Fruit fly (Drosophila melanogaster) whole organism: ENCODE results near the gene Gr98d.

Source experiments
- CG8478 ChIP-seq: fragments of >200 bp; optimal IDR thresholded peaks from 2 replicates; lab custom pipeline; 2018; ENCODE audit warnings: inconsistent platforms
- Dll ChIP-seq: fragments of >200 bp; optimal IDR thresholded peaks from 2 replicates; lab custom pipeline; 2017
- EcR ChIP-seq, 2 experiments: fragments of >200 bp; optimal IDR thresholded peaks; 2 replicates each; lab custom pipeline; 2017; ENCODE audit warnings: missing biosample characterization in 2 of 2, missing genetic modification characterization in 2 of 2, missing genetic modification reagents in 2 of 2
- pan ChIP-seq: fragments of >200 bp; optimal IDR thresholded peaks from 2 replicates; lab custom pipeline; 2017
- psq ChIP-seq: fragments of >200 bp; optimal IDR thresholded peaks from 2 replicates; lab custom pipeline; 2017
- usp ChIP-seq: fragments of >200 bp; optimal IDR thresholded peaks from 2 replicates; lab custom pipeline; 2017; ENCODE audit warnings: missing biosample characterization, missing genetic modification characterization, mixed read lengths

Gene Gr98d

dm6 chr3R:27553921-27554320, 8.1 kb downstream of the Gr98d start:
- TF ChIP-seq psq (lab: Kevin White, UChicago) (no peak), EcR (GFP tag; optimal IDR thresholded peaks at IDR 0.05; lab: Kevin White, UChicago) (no peak)

DNA sequence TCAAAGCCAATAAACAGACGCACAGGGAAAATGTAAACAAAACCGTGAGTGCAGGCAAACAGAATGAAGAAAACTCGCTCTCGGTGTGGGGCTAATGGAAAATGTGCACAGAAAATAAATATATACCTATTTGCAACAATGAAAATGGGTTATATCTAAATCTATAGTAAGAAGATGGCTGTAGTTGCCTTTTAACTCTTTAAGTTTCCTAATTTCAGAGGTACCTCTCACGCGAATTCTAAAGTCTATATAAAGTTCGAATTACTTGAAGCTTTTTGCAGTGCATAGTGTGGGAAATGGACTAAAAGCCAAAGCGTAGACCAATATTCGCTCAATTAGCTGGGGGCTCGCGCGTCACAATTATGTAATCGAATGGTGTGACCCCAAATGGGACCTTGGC, 9.1 kb downstream of the Gr98d start:
- TF ChIP-seq CG8478 (no peak), pan (no peak), Dll (no peak), EcR (GFP tag; optimal IDR thresholded peaks at IDR 0.05; lab: Kevin White, UChicago) (no peak), psq (lab: Kevin White, UChicago) (no peak), usp (no peak)

- TF ChIP-seq Dll (no peak), pan (no peak), psq (lab: Kevin White, UChicago) (no peak), CG8478 (no peak), EcR (GFP tag; optimal IDR thresholded peaks at IDR 0.05; lab: Kevin White, UChicago) (no peak), usp (no peak)
These were observed 10.0 kb downstream of the Gr98d start for dm6 chr3R:27555853-27556252.

- TF ChIP-seq Dll (no peak), EcR (GFP tag; optimal IDR thresholded peaks at IDR 0.05; lab: Kevin White, UChicago) (no peak), pan (no peak), usp (no peak), CG8478 (no peak), psq (lab: Kevin White, UChicago) (no peak)
These were observed 10.6 kb downstream of the Gr98d start for dm6 chr3R:27556466-27556865.

dm6 chr3R:27556972-27557371, 11.1 kb downstream of the Gr98d start:
- TF ChIP-seq EcR (GFP tag; optimal IDR thresholded peaks at IDR 0.05; lab: Kevin White, UChicago) (no peak), Dll (no peak), psq (lab: Kevin White, UChicago) (no peak), CG8478 (no peak), usp (no peak), pan (no peak)

- TF ChIP-seq CG8478 (no peak), EcR (GFP tag; optimal IDR thresholded peaks at IDR 0.05; lab: Kevin White, UChicago) (no peak), Dll (no peak), usp (no peak), psq (lab: Kevin White, UChicago) (no peak), pan (no peak)
These were observed 12.3 kb downstream of the Gr98d start for dm6 chr3R:27557970-27558659.

- TF ChIP-seq pan (no peak), usp (no peak), Dll (no peak), EcR (GFP tag; optimal IDR thresholded peaks at IDR 0.05; lab: Kevin White, UChicago) (no peak), CG8478 (no peak), psq (lab: Kevin White, UChicago) (no peak)
These were observed 12.9 kb downstream of the Gr98d start, which contains the start of gene Klp98A for dm6 chr3R:27558660-27559319. TSS of gene Klp98A (minus strand) at chr3R:27559145.

dm6 chr3R:27561114-27561513, 15.3 kb downstream of the Gr98d start, which contains the start of gene CG5646:
TSS of gene CG5646 (minus strand) at chr3R:27561319.
- TF ChIP-seq CG8478: no peak
- no peak for TF ChIP-seq usp
- TF ChIP-seq EcR (GFP tag; optimal IDR thresholded peaks at IDR 0.05; lab: Kevin White, UChicago): no peak
- TF ChIP-seq psq (lab: Kevin White, UChicago): no peak
- no peak for TF ChIP-seq Dll
- no peak for TF ChIP-seq pan

DNA sequence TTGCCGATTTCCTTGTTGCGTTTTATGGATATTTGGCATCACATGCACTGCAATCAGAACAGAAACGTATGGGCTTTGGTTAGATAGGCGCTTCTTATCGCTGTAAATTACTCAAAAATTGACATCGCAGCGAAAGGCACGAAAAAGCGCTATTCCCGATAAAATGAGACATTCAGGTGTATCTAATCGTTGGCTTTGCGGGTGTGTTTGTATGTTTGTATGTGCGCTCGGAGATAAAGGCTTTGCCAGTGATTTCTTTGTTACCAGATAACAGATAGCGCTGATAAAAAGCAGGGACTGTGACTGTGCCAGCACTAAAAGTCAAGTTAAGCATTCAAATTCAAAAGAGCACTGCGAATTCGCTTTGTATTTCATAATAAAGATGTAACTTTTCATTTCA, 22.7 kb downstream of the Gr98d start:
- TF ChIP-seq pan (no peak), EcR (GFP tag; optimal IDR thresholded peaks at IDR 0.05; lab: Kevin White, UChicago) (no peak), CG8478 (no peak), psq (lab: Kevin White, UChicago) (no peak), Dll (no peak), usp (no peak)

DNA sequence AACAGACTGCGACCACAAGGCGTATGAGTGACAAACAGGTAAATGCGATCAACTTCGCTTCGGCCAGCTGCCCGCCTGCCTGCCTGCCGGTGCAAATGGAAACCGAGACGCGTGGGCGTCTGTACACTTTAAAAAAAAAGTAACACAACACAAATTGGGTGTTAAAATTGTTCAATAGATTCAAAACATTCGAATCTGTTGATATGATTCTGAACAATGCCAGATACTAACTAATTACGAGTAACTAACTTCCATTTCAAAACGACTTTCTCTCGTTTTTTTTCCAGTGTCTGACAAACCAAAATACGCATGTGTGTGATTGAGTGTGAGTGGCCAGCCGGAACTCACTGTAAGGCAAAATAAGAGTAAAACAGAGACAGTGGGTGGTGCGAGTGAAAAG, 23.9 kb downstream of the Gr98d start:
- TF ChIP-seq pan (no peak), usp (no peak), Dll (no peak), psq (lab: Kevin White, UChicago) (no peak), CG8478 (no peak), EcR (GFP tag; optimal IDR thresholded peaks at IDR 0.05; lab: Kevin White, UChicago) (no peak)

DNA sequence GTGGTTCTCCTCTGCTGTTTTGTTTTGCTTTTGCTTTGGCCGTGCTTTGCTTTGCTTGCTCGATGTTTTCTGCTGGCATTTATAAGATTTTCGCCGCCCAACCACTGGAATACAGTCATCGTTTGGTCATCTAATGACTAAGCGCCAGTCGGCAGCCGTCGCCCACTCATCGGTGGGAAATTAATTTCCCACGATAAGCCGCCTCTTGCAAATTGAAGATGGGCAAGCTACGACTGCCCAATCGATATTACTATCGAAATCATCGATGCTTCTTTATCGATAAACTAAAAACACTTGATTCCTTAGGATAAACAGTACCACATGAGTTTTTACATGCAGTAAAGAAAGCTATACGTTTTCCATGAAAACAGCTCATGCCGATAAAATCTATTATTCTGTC, 24.8 kb downstream of the Gr98d start:
- TF ChIP-seq pan: no peak
- no peak for TF ChIP-seq EcR (GFP tag; optimal IDR thresholded peaks at IDR 0.05; lab: Kevin White, UChicago)
- TF ChIP-seq psq (lab: Kevin White, UChicago): no peak
- no peak for TF ChIP-seq usp
- TF ChIP-seq Dll: no peak
- TF ChIP-seq CG8478: no peak

DNA sequence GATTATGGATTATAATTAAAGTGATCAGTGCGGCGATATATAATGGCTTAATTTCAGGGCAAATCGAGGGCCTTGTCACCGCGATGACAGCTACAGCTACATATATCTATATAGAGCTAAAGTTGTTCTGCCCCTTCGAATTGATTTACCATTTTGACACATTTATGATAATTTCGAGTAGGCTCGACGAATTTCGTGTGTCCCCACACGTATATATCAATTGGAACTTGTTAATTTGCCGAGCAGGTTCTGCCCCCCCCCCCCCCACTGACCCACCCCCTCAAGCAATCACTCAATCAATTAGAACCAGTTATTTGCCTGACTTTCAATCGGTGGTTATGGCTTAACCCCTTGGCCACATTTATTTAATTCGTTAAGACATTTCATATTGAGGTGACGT, 33.6 kb downstream of the Gr98d start:
- TF ChIP-seq pan (no peak), EcR (GFP tag; optimal IDR thresholded peaks at IDR 0.05; lab: Kevin White, UChicago) (no peak), usp (no peak), Dll (no peak), psq (lab: Kevin White, UChicago) (no peak), CG8478 (no peak)

DNA sequence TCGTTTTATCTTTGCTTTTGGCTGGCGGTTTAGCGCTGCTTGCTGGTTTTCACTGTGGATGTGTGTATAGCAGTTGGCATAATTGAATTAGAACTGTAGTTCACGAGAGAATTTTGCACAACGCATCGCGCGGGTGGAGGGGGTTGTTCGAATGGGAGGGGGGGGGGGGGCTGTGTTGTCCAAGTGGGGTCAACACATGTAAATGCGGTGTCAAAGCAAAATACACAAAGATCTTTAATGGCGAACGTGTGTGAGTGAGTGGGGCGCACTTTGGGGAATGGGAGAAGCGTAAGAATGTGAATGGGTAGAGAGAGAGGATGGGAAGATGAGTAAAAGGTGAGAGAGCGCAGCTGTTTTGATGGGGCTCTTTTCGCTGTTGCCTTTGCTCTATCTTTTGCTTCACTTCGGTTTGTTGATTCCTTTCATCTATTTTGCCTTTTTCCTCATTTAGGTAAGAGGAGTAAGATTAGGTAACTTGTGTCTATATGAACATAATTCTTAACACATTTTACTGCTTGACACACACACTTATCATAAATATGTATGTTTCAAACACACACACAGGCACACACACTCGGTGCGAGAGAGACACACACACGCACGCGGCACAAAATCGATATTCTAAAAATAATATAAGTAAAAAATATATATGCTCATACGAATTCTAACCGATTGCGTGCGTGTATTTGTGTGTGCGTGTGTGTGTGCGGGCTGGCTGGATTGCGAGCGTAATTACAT, 34.6 kb downstream of the Gr98d start:
- TF ChIP-seq psq (lab: Kevin White, UChicago): no peak
- TF ChIP-seq CG8478: no peak
- TF ChIP-seq EcR (GFP tag; optimal IDR thresholded peaks at IDR 0.05; lab: Kevin White, UChicago): no peak
- no peak for TF ChIP-seq usp
- TF ChIP-seq Dll: no peak
- TF ChIP-seq pan: no peak
